Worm (Caenorhabditis elegans): Measurements from ENCODE around the gene srh-71.
A peak's percentile ranks its signal among the peaks of the same experiment; 100 is the strongest.
"Not testable (repeated sequence)": the region's sequence is repeated elsewhere in the genome, so short reads cannot be mapped to it uniquely, and the experiment has no call there.

Gene srh-71

DNA sequence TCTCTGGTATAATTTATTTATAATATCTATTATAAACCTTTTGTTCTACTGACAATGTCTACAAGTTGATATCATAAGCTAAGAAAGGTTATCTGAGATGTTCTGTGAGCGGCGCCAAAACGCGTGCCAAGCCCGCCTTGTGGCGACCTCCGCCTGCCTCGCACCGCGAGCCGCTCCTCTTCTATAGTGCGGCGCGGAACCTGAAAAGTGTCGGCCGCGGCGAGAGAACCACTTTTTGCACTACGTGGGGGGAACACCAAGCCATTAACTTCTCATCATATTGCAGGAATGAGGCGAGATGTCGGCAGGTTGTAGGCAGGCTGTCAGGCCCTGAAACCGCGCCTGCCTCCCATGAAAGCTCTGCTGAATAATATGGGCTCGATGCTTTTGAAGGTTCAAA is 10.0 kb upstream of the srh-71 start:
- peak; percentile 45 for TF ChIP-seq snpc-4 (tag; optimal IDR thresholded peaks at IDR 0.05)
- TF ChIP-seq ama-1 (optimal IDR thresholded peaks at IDR 0.05), result no peak
- TF ChIP-seq lsy-2 (tag; optimal IDR thresholded peaks at IDR 0.05), result no peak

- no peak for TF ChIP-seq lsy-2 (tag; optimal IDR thresholded peaks at IDR 0.05)
- TF ChIP-seq lin-39 (tag; optimal IDR thresholded peaks at IDR 0.05), result no peak
- no peak for TF ChIP-seq nhr-12 (tag; optimal IDR thresholded peaks at IDR 0.05)
- TF ChIP-seq zag-1 (tag; optimal IDR thresholded peaks at IDR 0.05), result no peak
- no peak for TF ChIP-seq mbf-1 (tag; optimal IDR thresholded peaks at IDR 0.05)
- TF ChIP-seq elt-1 (tag; optimal IDR thresholded peaks at IDR 0.05), result no peak
- TF ChIP-seq C34F6.9 (tag; optimal IDR thresholded peaks at IDR 0.05), result no peak
- TF ChIP-seq ama-1 (optimal IDR thresholded peaks at IDR 0.05), result no peak
- TF ChIP-seq snpc-4 (tag; optimal IDR thresholded peaks at IDR 0.05), result no peak
- no peak for TF ChIP-seq aly-2 (tag; optimal IDR thresholded peaks at IDR 0.05)
Measured at ce11 chrII:3113934-3114333, 9.4 kb upstream of the srh-71 start, which contains the start of gene clec-123. clec-123 (plus strand) TSS chrII:3114234.

ce11 chrII:3117471-3117870 is 5.8 kb upstream of the srh-71 start, which contains the start of gene T10D4.7:
T10D4.7 (plus strand) TSS chrII:3117771.
- TF ChIP-seq nhr-25 (tag; optimal IDR thresholded peaks at IDR 0.05) (no peak), ztf-11 (tag; optimal IDR thresholded peaks at IDR 0.05) (no peak), blmp-1 (tag; optimal IDR thresholded peaks at IDR 0.05; ENCODE audit: insufficient read depth) (no peak), unc-39 (tag; optimal IDR thresholded peaks at IDR 0.05) (no peak), nhr-12 (tag; optimal IDR thresholded peaks at IDR 0.05) (no peak)

DNA sequence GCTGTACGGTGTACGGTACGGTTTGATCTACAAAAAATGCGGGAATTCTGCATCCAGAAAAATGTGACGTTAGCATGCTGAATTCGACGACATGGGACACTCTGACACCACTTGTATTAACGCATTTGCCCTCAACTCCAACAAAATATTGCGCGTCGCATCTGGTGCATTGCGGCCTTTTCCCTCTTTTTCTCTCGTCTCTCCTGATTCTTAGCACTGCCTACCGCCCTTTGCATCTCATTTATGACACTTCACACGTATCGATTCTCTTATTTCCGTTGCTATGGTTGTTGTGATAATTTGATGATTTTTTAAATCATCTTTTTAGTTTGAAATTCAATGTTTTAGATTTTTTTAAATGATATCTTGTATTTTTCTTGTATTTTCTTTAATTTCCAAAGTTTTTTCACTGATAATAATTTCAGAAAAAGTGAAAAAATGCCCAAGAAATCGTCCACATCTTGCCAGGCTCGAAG is 4.4 kb upstream of the srh-71 start, which contains the start of gene T10D4.6:
TSS of gene T10D4.6 (plus strand) at position 426 of the 476 bp plus-strand sequence.
- peak; percentile 30 for TF ChIP-seq crh-2 (tag; optimal IDR thresholded peaks at IDR 0.05)
- peak; percentile 72 for TF ChIP-seq C34F6.9 (tag; optimal IDR thresholded peaks at IDR 0.05)
- no peak for TF ChIP-seq gmeb-1 (tag; optimal IDR thresholded peaks at IDR 0.05)
- TF ChIP-seq nhr-129 (tag; optimal IDR thresholded peaks at IDR 0.05), result peak; percentile 25
- peak; percentile 28 for TF ChIP-seq unc-55 (GFP tag; optimal IDR thresholded peaks at IDR 0.05)

ce11 chrII:3126341-3126740 is 3.0 kb downstream of the srh-71 start, which contains the start of gene ins-19:
ins-19 (minus strand) TSS chrII:3126441.
- TF ChIP-seq sma-9 (GFP tag; optimal IDR thresholded peaks at IDR 0.05) (no peak), sma-9 (tag; optimal IDR thresholded peaks at IDR 0.05) (no peak), gmeb-1 (tag; optimal IDR thresholded peaks at IDR 0.05) (no peak), dmd-4 (tag; optimal IDR thresholded peaks at IDR 0.05) (no peak), elt-3 (tag; optimal IDR thresholded peaks at IDR 0.05) (no peak)

DNA sequence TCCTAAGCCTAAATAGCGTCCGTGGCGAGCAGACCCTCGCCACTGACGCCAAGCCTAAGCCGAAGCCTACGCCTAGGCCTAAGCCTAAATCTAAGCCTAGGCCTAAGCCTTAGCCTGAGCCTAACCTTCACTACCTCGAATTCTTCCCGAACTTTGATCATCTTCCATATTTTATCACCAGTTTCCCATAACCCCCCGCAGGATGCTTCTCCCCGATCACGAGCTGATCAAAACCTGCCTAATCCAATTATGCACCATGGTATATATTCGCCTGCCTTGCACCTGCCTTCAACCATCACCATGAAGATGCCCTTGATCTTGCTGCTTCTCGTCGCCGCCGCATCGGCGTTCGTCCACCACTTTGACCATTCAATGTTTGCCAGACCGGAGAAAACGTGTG is 3.4 kb downstream of the srh-71 start, which contains the start of gene ins-31:
TSS of gene ins-31 (plus strand) at position 301 of the 400 bp plus-strand sequence.
- TF ChIP-seq elt-1, nhr-23, nhr-77 (tag; optimal IDR thresholded peaks at IDR 0.05): not testable (repeated sequence)

DNA sequence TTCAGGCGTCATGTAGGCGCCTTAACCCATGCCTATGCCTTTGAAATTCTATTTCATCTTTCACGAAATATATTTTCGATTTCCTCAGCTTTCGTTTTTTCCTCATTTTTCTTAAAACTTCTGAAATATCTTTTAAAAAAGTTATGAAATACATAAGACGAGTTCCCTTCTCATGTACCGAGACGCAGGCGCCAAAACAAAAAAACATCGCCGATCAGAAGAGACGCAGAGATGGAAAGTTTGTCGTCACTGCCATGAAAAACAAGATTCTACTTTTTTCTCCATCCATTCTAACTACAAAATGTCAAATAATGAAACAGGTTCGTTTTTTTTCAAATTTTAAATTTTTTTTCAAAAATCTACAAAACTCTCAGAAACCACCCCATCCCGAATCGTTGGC is 5.7 kb downstream of the srh-71 start, which contains the start of gene chil-24:
TSS of gene chil-24 (plus strand) at position 156 of the 400 bp plus-strand sequence.
- no peak for TF ChIP-seq mdl-1 (tag; optimal IDR thresholded peaks at IDR 0.05)
- no peak for TF ChIP-seq nhr-6 (tag; optimal IDR thresholded peaks at IDR 0.05)
- no peak for TF ChIP-seq dmd-4 (tag; optimal IDR thresholded peaks at IDR 0.05)
- TF ChIP-seq sma-9 (GFP tag; optimal IDR thresholded peaks at IDR 0.05), result peak; percentile 7
- no peak for TF ChIP-seq sma-9 (tag; optimal IDR thresholded peaks at IDR 0.05)
- TF ChIP-seq F13H6.1 (tag; optimal IDR thresholded peaks at IDR 0.05), result no peak
- TF ChIP-seq unc-55 (GFP tag; optimal IDR thresholded peaks at IDR 0.05), result peak; percentile 16
- TF ChIP-seq gmeb-1 (tag; optimal IDR thresholded peaks at IDR 0.05), result no peak
- TF ChIP-seq nhr-12 (tag; optimal IDR thresholded peaks at IDR 0.05), result no peak
- no peak for TF ChIP-seq elt-1 (tag; optimal IDR thresholded peaks at IDR 0.05)

DNA sequence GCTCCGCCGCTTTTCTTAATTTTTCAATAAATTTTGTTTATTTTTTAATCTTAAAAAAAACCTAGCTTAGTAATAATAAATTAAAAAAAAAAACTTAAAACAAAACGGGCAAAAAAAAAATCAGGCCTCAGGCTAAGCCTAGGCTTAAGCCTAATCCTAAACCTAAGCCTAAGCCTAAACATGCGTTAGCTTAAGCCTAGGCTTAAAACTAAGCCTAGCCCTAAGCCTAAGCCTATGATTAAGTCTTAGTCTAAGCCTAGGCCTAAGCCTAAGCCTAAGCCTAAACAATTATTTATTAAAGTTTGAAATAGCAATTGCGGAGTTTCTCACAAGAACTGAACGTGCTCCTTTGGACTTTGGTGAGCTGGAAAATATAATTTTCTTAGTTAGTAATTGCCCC is 12.0 kb downstream of the srh-71 start:
- TF ChIP-seq ceh-16 (tag; optimal IDR thresholded peaks at IDR 0.05), result no peak
